Worm (Caenorhabditis elegans) whole organism, L1 larva: ENCODE data around the gene H03G16.1.

ENCODE experiments used
- C16A3.4 ChIP-seq: fragments of 150-350 bp; optimal IDR thresholded peaks from 2 replicates; lab custom pipeline; 2014; ENCODE audit warnings: missing biosample characterization, missing genetic modification characterization
- Y116A8C.19 ChIP-seq: sonication (generic microtip); optimal IDR thresholded peaks from 2 replicates; lab custom pipeline; 2016; ENCODE audit warnings: missing compliant biosample characterization, missing genetic modification characterization, borderline replicate concordance
- aha-1 ChIP-seq: fragments of 150-350 bp; optimal IDR thresholded peaks from 2 replicates; lab custom pipeline; 2014; ENCODE audit warnings: missing biosample characterization, missing genetic modification characterization
- aly-2 ChIP-seq: fragments of 150-350 bp; optimal IDR thresholded peaks from 2 replicates; lab custom pipeline; 2014; ENCODE audit warnings: missing biosample characterization, missing genetic modification characterization
- ceh-63 ChIP-seq: fragments of 200-800 bp; sonication (Bioruptor generic); optimal IDR thresholded peaks from 2 replicates; lab custom pipeline; 2018; ENCODE audit warnings: mild to moderate bottlenecking, missing genetic modification characterization, missing compliant biosample characterization
- ceh-82 ChIP-seq, 3 experiments: fragments of 150-350 bp in 1 of 3; sonication (generic microtip) in 2 of 3; optimal IDR thresholded peaks; 2 replicates each; lab custom pipeline; 2014 to 2017; ENCODE audit warnings: missing biosample characterization in 3 of 3, missing genetic modification characterization in 3 of 3
- ceh-88 ChIP-seq: fragments of 200-800 bp; sonication (Bioruptor generic); IDR thresholded peaks from 2 replicates; pipeline ENCODE4 v1.3.6; 2022; ENCODE audit warnings: missing genetic modification characterization, missing compliant biosample characterization
- ces-1 ChIP-seq: fragments of 150-350 bp; optimal IDR thresholded peaks from 2 replicates; lab custom pipeline; 2014; ENCODE audit warnings: missing biosample characterization, missing genetic modification reagents, missing genetic modification characterization
- dpl-1 ChIP-seq, 3 experiments: fragments of 150-350 bp in 2 of 3; sonication (generic microtip) in 1 of 3; optimal IDR thresholded peaks; 2 replicates each; lab custom pipeline; 2014 to 2017; ENCODE audit warnings: missing biosample characterization in 3 of 3, missing genetic modification characterization in 3 of 3, missing genetic modification reagents in 3 of 3
- dsc-1 ChIP-seq: sonication (generic microtip); optimal IDR thresholded peaks from 2 replicates; lab custom pipeline; 2016; ENCODE audit warnings: mild to moderate bottlenecking, missing genetic modification characterization, missing compliant biosample characterization
- efl-3 ChIP-seq: fragments of 200-800 bp; sonication (Bioruptor generic); optimal IDR thresholded peaks from 2 replicates; lab custom pipeline; 2018; ENCODE audit warnings: mild to moderate bottlenecking, missing genetic modification characterization, missing compliant biosample characterization
- egl-27 ChIP-seq, 2 experiments: fragments of 150-350 bp in 1 of 2; sonication (generic microtip); optimal IDR thresholded peaks; 3 replicates each; lab custom pipeline; 2017 to 2018; ENCODE audit warnings: missing biosample characterization in 2 of 2, missing genetic modification characterization in 2 of 2, missing genetic modification reagents in 2 of 2
- fkh-10 ChIP-seq: sonication (generic microtip); optimal IDR thresholded peaks from 2 replicates; lab custom pipeline; 2017; ENCODE audit warnings: missing biosample characterization, missing genetic modification reagents, missing genetic modification characterization
- fos-1 ChIP-seq: fragments of 150-350 bp; optimal IDR thresholded peaks from 2 replicates; lab custom pipeline; 2014; ENCODE audit warnings: missing biosample characterization, missing genetic modification characterization
- hlh-17 ChIP-seq: fragments of 200-800 bp; sonication (Bioruptor generic); optimal IDR thresholded peaks from 2 replicates; lab custom pipeline; 2018; ENCODE audit warnings: missing genetic modification characterization, mild to moderate bottlenecking, missing compliant biosample characterization, moderate library complexity, borderline replicate concordance
- hlh-4 ChIP-seq: sonication (generic microtip); optimal IDR thresholded peaks from 2 replicates; lab custom pipeline; 2016; ENCODE audit warnings: mild to moderate bottlenecking, missing genetic modification characterization, missing compliant biosample characterization
- irx-1 ChIP-seq: sonication (generic microtip); optimal IDR thresholded peaks from 2 replicates; lab custom pipeline; 2016; ENCODE audit warnings: missing genetic modification characterization, missing compliant biosample characterization
- lin-13 ChIP-seq: fragments of 150-350 bp; optimal IDR thresholded peaks from 2 replicates; lab custom pipeline; 2014; ENCODE audit warnings: missing biosample characterization, missing genetic modification reagents, missing genetic modification characterization
- lin-14 ChIP-seq: fragments of 200-800 bp; sonication (Bioruptor generic); optimal IDR thresholded peaks from 2 replicates; lab custom pipeline; 2018; ENCODE audit warnings: mild to moderate bottlenecking, missing genetic modification characterization, moderate library complexity, missing compliant biosample characterization
- lir-3 ChIP-seq: sonication (generic microtip); optimal IDR thresholded peaks from 2 replicates; lab custom pipeline; 2016; ENCODE audit warnings: mild to moderate bottlenecking, missing genetic modification characterization, moderate library complexity, missing compliant biosample characterization; ENCODE audit not compliant: poor library complexity
- mab-9 ChIP-seq: fragments of 200-800 bp; sonication (Bioruptor generic); IDR thresholded peaks from 2 replicates; pipeline ENCODE4 v1.3.6; 2022; ENCODE audit warnings: missing genetic modification reagents, missing genetic modification characterization, missing compliant biosample characterization
- nhr-11 ChIP-seq: fragments of 150-350 bp; optimal IDR thresholded peaks from 2 replicates; lab custom pipeline; 2014; ENCODE audit warnings: missing biosample characterization, missing genetic modification characterization
- nhr-12 ChIP-seq: sonication (generic microtip); optimal IDR thresholded peaks from 2 replicates; lab custom pipeline; 2017; ENCODE audit warnings: missing biosample characterization, missing genetic modification characterization
- nhr-20 ChIP-seq: sonication (generic microtip); optimal IDR thresholded peaks from 2 replicates; lab custom pipeline; 2016; ENCODE audit warnings: mild to moderate bottlenecking, missing genetic modification characterization, missing compliant biosample characterization
- nhr-28 ChIP-seq: fragments of 150-350 bp; optimal IDR thresholded peaks from 2 replicates; lab custom pipeline; 2014; ENCODE audit warnings: missing biosample characterization, missing genetic modification characterization
- nhr-47 ChIP-seq: sonication (generic microtip); optimal IDR thresholded peaks from 2 replicates; lab custom pipeline; 2016; ENCODE audit warnings: mild to moderate bottlenecking, missing genetic modification characterization, moderate library complexity, missing compliant biosample characterization
- nhr-71 ChIP-seq: sonication (generic microtip); optimal IDR thresholded peaks from 2 replicates; lab custom pipeline; 2016; ENCODE audit warnings: mild to moderate bottlenecking, missing genetic modification characterization, moderate library complexity, missing compliant biosample characterization
- nhr-77 ChIP-seq: fragments of 150-350 bp; optimal IDR thresholded peaks from 2 replicates; lab custom pipeline; 2014; ENCODE audit warnings: missing biosample characterization, missing genetic modification characterization
- nhr-84 ChIP-seq: sonication (generic microtip); optimal IDR thresholded peaks from 2 replicates; lab custom pipeline; 2017; ENCODE audit warnings: missing biosample characterization, missing genetic modification characterization
- sptf-1 ChIP-seq: fragments of 150-350 bp; optimal IDR thresholded peaks from 2 replicates; lab custom pipeline; 2014; ENCODE audit warnings: missing biosample characterization, missing genetic modification characterization
- swsn-7 ChIP-seq: sonication (generic microtip); optimal IDR thresholded peaks from 2 replicates; lab custom pipeline; 2016; ENCODE audit warnings: missing genetic modification characterization, missing compliant biosample characterization
- unc-30 ChIP-seq: sonication (generic microtip); optimal IDR thresholded peaks from 2 replicates; lab custom pipeline; 2017; ENCODE audit warnings: missing biosample characterization, missing genetic modification characterization
- unc-86 ChIP-seq: sonication (generic microtip); optimal IDR thresholded peaks from 2 replicates; lab custom pipeline; 2016; ENCODE audit warnings: missing genetic modification characterization, missing compliant biosample characterization
- zip-4 ChIP-seq: fragments of 200-800 bp; sonication (Bioruptor generic); optimal IDR thresholded peaks from 2 replicates; lab custom pipeline; 2018; ENCODE audit warnings: mild to moderate bottlenecking, missing genetic modification characterization, moderate library complexity, missing compliant biosample characterization

Gene H03G16.1

DNA sequence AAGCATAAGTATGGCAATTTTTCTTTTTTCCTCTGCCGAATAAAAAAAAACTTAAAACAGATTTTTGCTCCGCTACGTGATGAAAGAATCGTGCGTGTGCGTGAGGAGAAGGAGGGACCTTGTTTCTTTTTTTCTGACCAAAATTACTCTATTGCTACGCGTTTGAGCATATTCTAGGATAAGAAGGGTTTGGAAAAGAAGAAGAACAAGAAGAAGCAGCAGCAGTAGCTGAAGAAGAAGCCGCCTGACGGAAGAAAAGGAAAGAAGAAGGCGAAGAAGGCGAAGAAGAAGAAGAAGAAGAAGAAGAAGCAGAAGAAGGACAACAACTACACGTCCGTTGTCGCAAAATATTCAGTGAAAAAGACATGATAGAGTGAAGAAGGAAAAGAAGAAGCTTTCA is 37.6 kb upstream of the H03G16.1 start:
- TF ChIP-seq nhr-28 (tag; lab: Kevin White, UChicago) (no peak), egl-27 (tag; optimal IDR thresholded peaks at IDR 0.05; lab: Kevin White, UChicago) (no peak), aly-2 (tag; lab: Kevin White, UChicago) (no peak), fkh-10 (GFP tag; lab: Kevin White, UChicago) (peak; percentile 54), nhr-47 (tag; lab: Kevin White, UChicago) (no peak), hlh-17 (GFP tag; lab: Kevin White, UChicago) (no peak), unc-86 (no peak), zip-4 (GFP tag; lab: Kevin White, UChicago) (no peak), ceh-88 (no peak), nhr-77 (tag; lab: Kevin White, UChicago) (no peak), fos-1 (no peak), nhr-12 (tag; lab: Kevin White, UChicago) (no peak), lin-14 (GFP tag; lab: Kevin White, UChicago) (peak; percentile 47), efl-3 (no peak), nhr-11 (tag; lab: Kevin White, UChicago) (no peak), ceh-63 (GFP tag; lab: Kevin White, UChicago) (no peak), dsc-1 (tag; lab: Kevin White, UChicago) (no peak)

ce11 chrX:15026008-15026407 is 27.7 kb upstream of the H03G16.1 start, which contains the start of gene seb-3:
Gene seb-3 (plus strand): TSS chrX:15026308.
- TF ChIP-seq nhr-12 (tag; lab: Kevin White, UChicago) (no peak), lir-3 (tag; lab: Kevin White, UChicago) (no peak), irx-1 (tag; lab: Kevin White, UChicago) (no peak), nhr-71 (tag; lab: Kevin White, UChicago) (no peak), nhr-28 (tag; lab: Kevin White, UChicago) (no peak), lin-14 (GFP tag; lab: Kevin White, UChicago) (no peak)

- TF ChIP-seq sptf-1 (tag; lab: Kevin White, UChicago) = no peak
- TF ChIP-seq lin-14 (GFP tag; lab: Kevin White, UChicago) = peak; percentile 31
These were observed 26.1 kb upstream of the H03G16.1 start for ce11 chrX:15027566-15027965.

ce11 chrX:15027997-15028396 is 25.7 kb upstream of the H03G16.1 start:
- TF ChIP-seq lin-13 (GFP tag; lab: Kevin White, UChicago) = no peak
- no peak for TF ChIP-seq swsn-7 (tag; lab: Kevin White, UChicago)
- no peak for TF ChIP-seq C16A3.4 (tag; lab: Kevin White, UChicago)
- no peak for TF ChIP-seq aha-1 (tag; lab: Kevin White, UChicago)
- no peak for TF ChIP-seq ceh-88
- no peak for TF ChIP-seq mab-9 (GFP tag; lab: Robert Waterston, UW)
- TF ChIP-seq unc-30 (tag; lab: Kevin White, UChicago) = no peak
- no peak for TF ChIP-seq Y116A8C.19 (tag; lab: Kevin White, UChicago)
- TF ChIP-seq nhr-20 = no peak
- no peak for TF ChIP-seq nhr-84 (tag; lab: Kevin White, UChicago)
- no peak for TF ChIP-seq ces-1 (GFP tag; lab: Kevin White, UChicago)
- no peak for TF ChIP-seq ceh-63 (GFP tag; lab: Kevin White, UChicago)
- TF ChIP-seq nhr-77 (tag; lab: Kevin White, UChicago) = no peak
- no peak for TF ChIP-seq aly-2 (tag; lab: Kevin White, UChicago)
- TF ChIP-seq ceh-82 (tag; optimal IDR thresholded peaks at IDR 0.05; lab: Kevin White, UChicago) = no peak
- TF ChIP-seq lir-3 (tag; lab: Kevin White, UChicago) = no peak
- no peak for TF ChIP-seq hlh-4 (tag; lab: Kevin White, UChicago)
- no peak for TF ChIP-seq dpl-1 (GFP tag; optimal IDR thresholded peaks at IDR 0.05; lab: Kevin White, UChicago)
- TF ChIP-seq, all 84 proteins: peak for 0
